Fruit fly (Drosophila melanogaster) whole organism, wandering third instar larva: ENCODE results near the gene CG13937.
A peak's percentile ranks its signal among the peaks of the same experiment; 100 is the strongest.

Experiments used
- Abd-B ChIP-seq: fragments of >200 bp; optimal IDR thresholded peaks from 2 replicates; lab custom pipeline; 2017; ENCODE audit warnings: missing biosample characterization, missing genetic modification characterization
- CG32264 ChIP-seq: fragments of 200-800 bp; sonication (Bioruptor generic); optimal IDR thresholded peaks from 2 replicates; lab custom pipeline; 2016; ENCODE audit warnings: missing biosample characterization, missing genetic modification characterization
- CG9705 ChIP-seq: fragments of 200-800 bp; sonication (Bioruptor generic); optimal IDR thresholded peaks from 2 replicates; lab custom pipeline; 2018; ENCODE audit warnings: missing biosample characterization, mild to moderate bottlenecking, missing genetic modification characterization
- Dif ChIP-seq: fragments of 200-275, 200-300 bp; sonication (Bioruptor generic); optimal IDR thresholded peaks from 2 replicates; lab custom pipeline; 2018; ENCODE audit warnings: missing biosample characterization, missing genetic modification characterization; ENCODE audit not compliant: partially characterized antibody
- HLH106 ChIP-seq: fragments of 200-800 bp; optimal IDR thresholded peaks from 3 replicates; lab custom pipeline; 2019; ENCODE audit warnings: missing biosample characterization, mild to moderate bottlenecking, missing genetic modification characterization, moderate library complexity
- Hnf4 ChIP-seq: fragments of 200-800 bp; sonication (Bioruptor generic); optimal IDR thresholded peaks from 2 replicates; lab custom pipeline; 2016; ENCODE audit warnings: missing biosample characterization, mild to moderate bottlenecking, missing genetic modification characterization
- Hr83 ChIP-seq: fragments of 200-300 bp; sonication (Bioruptor generic); optimal IDR thresholded peaks from 2 replicates; lab custom pipeline; 2016; ENCODE audit warnings: missing biosample characterization, mild to moderate bottlenecking, missing genetic modification characterization, moderate library complexity; ENCODE audit not compliant: poor library complexity, severe bottlenecking
- Myc ChIP-seq: fragments of >200 bp; optimal IDR thresholded peaks from 2 replicates; lab custom pipeline; 2017
- N ChIP-seq: fragments of >200 bp; optimal IDR thresholded peaks from 2 replicates; lab custom pipeline; 2018; ENCODE audit warnings: missing biosample characterization, missing external identifiers, missing genetic modification characterization
- OdsH ChIP-seq: fragments of 200-800 bp; sonication (Bioruptor generic); optimal IDR thresholded peaks from 2 replicates; lab custom pipeline; 2016; ENCODE audit warnings: missing biosample characterization, mild to moderate bottlenecking, missing genetic modification characterization
- Rel ChIP-seq, 2 experiments: fragments of 200-800 bp; sonication (Bioruptor generic) in 1 of 2; optimal IDR thresholded peaks; 2 replicates in 1 of 2; 3 replicates in 1 of 2; lab custom pipeline; 2016 to 2019; ENCODE audit warnings: mild to moderate bottlenecking in 2 of 2, missing biosample characterization in 2 of 2, missing genetic modification characterization in 2 of 2, moderate library complexity in 1 of 2
- Sp1 ChIP-seq: fragments of 200-800 bp; sonication (Bioruptor generic); optimal IDR thresholded peaks from 3 replicates; lab custom pipeline; 2019; ENCODE audit warnings: missing biosample characterization, mild to moderate bottlenecking, missing genetic modification characterization, moderate library complexity
- Vsx2 ChIP-seq: fragments of 200-300, 225-300 bp; sonication (Bioruptor generic); optimal IDR thresholded peaks from 2 replicates; lab custom pipeline; 2018; ENCODE audit warnings: missing biosample characterization, missing genetic modification characterization; ENCODE audit not compliant: partially characterized antibody
- br ChIP-seq: fragments of 200-800 bp; sonication (Bioruptor generic); optimal IDR thresholded peaks from 2 replicates; lab custom pipeline; 2016; ENCODE audit warnings: missing biosample characterization, missing genetic modification characterization
- brk ChIP-seq: fragments of 200-800 bp; sonication (Bioruptor generic); optimal IDR thresholded peaks from 2 replicates; lab custom pipeline; 2016; ENCODE audit warnings: missing biosample characterization, mild to moderate bottlenecking, missing genetic modification characterization
- dl ChIP-seq, 2 experiments: fragments of 175-275, 200-275 bp in 1 of 2; fragments of 200-275 bp in 1 of 2; sonication (Bioruptor generic); optimal IDR thresholded peaks; lab custom pipeline; 2018; ENCODE audit warnings: mild to moderate bottlenecking in 2 of 2, missing biosample characterization in 2 of 2, missing genetic modification characterization in 2 of 2, moderate library complexity in 2 of 2; ENCODE audit not compliant: partially characterized antibody in 2 of 2, insufficient read depth in 1 of 2
- dmrt93B ChIP-seq: fragments of 200-800 bp; sonication (Bioruptor generic); optimal IDR thresholded peaks from 2 replicates; lab custom pipeline; 2018; ENCODE audit warnings: missing biosample characterization, mild to moderate bottlenecking, missing genetic modification characterization
- ey ChIP-seq: fragments of 200-800 bp; sonication (Bioruptor generic); optimal IDR thresholded peaks from 2 replicates; lab custom pipeline; 2016; ENCODE audit warnings: missing biosample characterization, missing genetic modification characterization
- foxo ChIP-seq, 2 experiments: fragments of 200-800 bp; sonication (Bioruptor generic); optimal IDR thresholded peaks; 2 replicates in 1 of 2; 3 replicates in 1 of 2; lab custom pipeline; 2016 to 2017; ENCODE audit warnings: missing biosample characterization in 2 of 2, missing genetic modification characterization in 2 of 2
- fru ChIP-seq: fragments of 200-800 bp; sonication (Bioruptor generic); optimal IDR thresholded peaks from 3 replicates; lab custom pipeline; 2016; ENCODE audit warnings: missing biosample characterization, mild to moderate bottlenecking, missing genetic modification characterization
- h ChIP-seq: fragments of 200-800 bp; sonication (Bioruptor generic); optimal IDR thresholded peaks from 3 replicates; lab custom pipeline; 2016; ENCODE audit warnings: missing biosample characterization, mild to moderate bottlenecking, missing genetic modification characterization
- lola ChIP-seq: fragments of >200 bp; optimal IDR thresholded peaks from 2 replicates; lab custom pipeline; 2017; ENCODE audit warnings: missing biosample characterization, missing genetic modification characterization
- psq ChIP-seq: fragments of 200-800 bp; sonication (Bioruptor generic); optimal IDR thresholded peaks from 3 replicates; lab custom pipeline; 2017; ENCODE audit warnings: missing biosample characterization, mild to moderate bottlenecking, missing genetic modification characterization, moderate library complexity
- rgr ChIP-seq: fragments of 200-800 bp; sonication (Bioruptor generic); optimal IDR thresholded peaks from 3 replicates; lab custom pipeline; 2016; ENCODE audit warnings: missing biosample characterization, mild to moderate bottlenecking, missing genetic modification characterization
- sage ChIP-seq: fragments of 200-800 bp; sonication (Bioruptor generic); optimal IDR thresholded peaks from 2 replicates; lab custom pipeline; 2016; ENCODE audit warnings: missing biosample characterization, mild to moderate bottlenecking, missing genetic modification characterization
- sv ChIP-seq: fragments of 200-800 bp; sonication (Bioruptor generic); optimal IDR thresholded peaks from 3 replicates; lab custom pipeline; 2016; ENCODE audit warnings: missing biosample characterization, missing genetic modification characterization
- usp ChIP-seq: fragments of >200 bp; optimal IDR thresholded peaks from 2 replicates; lab custom pipeline; 2017; ENCODE audit warnings: missing biosample characterization, missing genetic modification characterization
- woc ChIP-seq: sonication (Bioruptor generic); optimal IDR thresholded peaks from 2 replicates; lab custom pipeline; 2016; ENCODE audit warnings: missing biosample characterization, mild to moderate bottlenecking, missing genetic modification characterization

CG13937 gene

DNA sequence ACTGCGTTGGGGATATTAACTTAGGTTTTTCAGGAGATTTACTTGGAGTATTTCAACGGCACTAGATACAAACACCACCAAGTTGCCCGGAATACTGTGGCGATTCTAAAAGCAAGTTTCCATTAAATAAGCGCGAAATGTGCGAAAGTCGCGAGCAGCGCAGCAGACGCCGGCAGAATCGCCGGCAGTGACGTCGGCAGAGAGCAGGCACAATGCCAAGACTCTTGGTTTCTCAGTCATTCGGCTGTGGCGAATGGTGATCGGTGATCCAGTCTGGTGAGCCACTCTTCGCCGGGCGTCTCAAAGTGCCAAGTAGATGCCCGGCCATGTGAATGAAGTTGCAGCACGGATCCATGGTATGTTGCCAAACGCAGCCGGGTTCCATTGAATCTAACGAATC, 47.8 kb downstream of the CG13937 start, which contains the start of gene Cpr62Bb:
Cpr62Bb (minus strand) TSS at position 101 of the 400 bp plus-strand sequence.
- TF ChIP-seq Abd-B (GFP tag; lab: Kevin White, UChicago): no peak
- TF ChIP-seq psq: no peak
- no peak for TF ChIP-seq woc (GFP tag; lab: Kevin White, UChicago)
- no peak for TF ChIP-seq Vsx2 (GFP tag; lab: Kevin White, UChicago)
- TF ChIP-seq usp: no peak
- no peak for TF ChIP-seq dmrt93B (GFP tag; lab: Kevin White, UChicago)
- TF ChIP-seq sv (GFP tag; lab: Kevin White, UChicago): no peak
- TF ChIP-seq N (GFP tag; lab: Kevin White, UChicago): no peak
- no peak for TF ChIP-seq Rel (GFP tag; optimal IDR thresholded peaks at IDR 0.05; lab: Kevin White, UChicago)
- no peak for TF ChIP-seq Rel (tag; optimal IDR thresholded peaks at IDR 0.05; lab: Kevin White, UChicago)
- no peak for TF ChIP-seq CG9705
- no peak for TF ChIP-seq Hr83 (GFP tag; lab: Kevin White, UChicago)

- TF ChIP-seq Myc (lab: Kevin White, UChicago): peak; percentile 63
- TF ChIP-seq sage (GFP tag; lab: Kevin White, UChicago): no peak
Measured at dm6 chr3L:1831753-1832268, 51.0 kb downstream of the CG13937 start, which contains the start of gene Cpr62Ba. Cpr62Ba (minus strand) TSS chr3L:1831783.

DNA sequence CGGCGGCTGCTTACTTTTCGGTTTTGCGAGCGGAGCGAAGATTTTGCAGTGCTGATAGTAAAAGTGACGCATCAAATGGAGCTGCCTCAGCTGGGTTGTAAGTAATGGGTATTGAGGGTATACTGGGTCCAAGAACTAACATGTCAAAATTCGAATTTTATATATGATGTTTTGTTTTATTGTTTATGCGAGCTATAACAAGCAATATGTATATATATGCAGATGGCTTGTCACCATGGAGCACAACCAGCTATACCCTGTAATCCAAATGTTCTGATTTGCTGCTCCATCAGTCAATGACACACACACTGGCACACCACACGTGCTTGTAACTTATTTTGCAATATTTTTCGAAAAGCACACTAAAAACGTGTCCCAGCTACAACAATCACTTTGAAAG, 53.3 kb downstream of the CG13937 start:
- TF ChIP-seq foxo (GFP tag; optimal IDR thresholded peaks at IDR 0.05; lab: Kevin White, UChicago) (peak in 1 of 2 experiments; percentile 69), CG32264 (GFP tag; lab: Kevin White, UChicago) (no peak), br (peak; percentile 41), OdsH (GFP tag; lab: Kevin White, UChicago) (peak; percentile 57), HLH106 (peak; percentile 62), lola (GFP tag; lab: Kevin White, UChicago) (no peak), rgr (GFP tag; lab: Kevin White, UChicago) (peak; percentile 53), brk (no peak), Dif (GFP tag; lab: Kevin White, UChicago) (no peak), dl (GFP tag; optimal IDR thresholded peaks at IDR 0.05; lab: Kevin White, UChicago; ENCODE audit: insufficient read depth in 1 of 2, partially characterized antibody in 2 of 2) (no peak), fru (GFP tag; lab: Kevin White, UChicago) (peak; percentile 69), woc (GFP tag; lab: Kevin White, UChicago) (peak; percentile 23), Hnf4 (GFP tag; lab: Kevin White, UChicago) (peak; percentile 40), Hr83 (GFP tag; lab: Kevin White, UChicago) (no peak), Sp1 (GFP tag; lab: Kevin White, UChicago) (peak; percentile 51), Abd-B (GFP tag; lab: Kevin White, UChicago) (no peak), h (peak; percentile 59), ey (peak; percentile 55)

DNA sequence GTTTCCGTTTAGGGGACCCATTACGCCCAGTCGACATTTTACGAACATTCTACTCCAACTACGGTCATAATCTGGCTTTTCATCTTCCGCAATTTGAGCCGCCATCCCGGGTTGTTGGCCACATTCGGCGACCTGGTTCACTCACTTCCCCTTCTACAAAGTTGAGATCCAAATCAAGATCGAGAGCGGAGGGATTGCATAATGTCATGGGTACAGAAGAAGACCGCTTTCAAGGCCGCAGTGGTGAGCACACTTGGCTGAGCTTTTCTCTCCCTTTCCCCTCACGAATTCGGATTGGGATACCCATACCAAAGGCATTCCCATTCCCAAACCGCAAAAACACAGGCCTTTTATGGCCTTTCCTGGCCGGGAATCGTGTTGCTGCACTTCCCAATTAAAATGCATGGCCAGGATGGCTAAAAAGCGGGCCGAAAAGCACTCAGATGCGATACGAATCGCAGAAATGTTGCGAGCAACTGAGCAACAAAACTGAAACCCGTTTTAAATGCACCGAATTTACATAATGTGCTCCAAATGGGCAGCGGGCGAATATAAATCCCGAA, 55.0 kb downstream of the CG13937 start:
- TF ChIP-seq foxo (GFP tag; optimal IDR thresholded peaks at IDR 0.05; lab: Kevin White, UChicago) (no peak), Rel (GFP tag; optimal IDR thresholded peaks at IDR 0.05; lab: Kevin White, UChicago) (peak; percentile 6), Rel (tag; optimal IDR thresholded peaks at IDR 0.05; lab: Kevin White, UChicago) (no peak), N (GFP tag; lab: Kevin White, UChicago) (no peak)
- TF ChIP-seq, all 38 proteins: peak for 1
